Fruit fly (Drosophila melanogaster) S2 (cell line): ENCODE measurements around the gene Tsp66E.

Source experiments
- CG8478 ChIP-seq: fragments of >200 bp; optimal IDR thresholded peaks from 2 replicates; lab custom pipeline; 2018
- CTCF ChIP-seq, 2 experiments: fragments of >200 bp; optimal IDR thresholded peaks; 2 replicates each; lab custom pipeline; 2018

DNA sequence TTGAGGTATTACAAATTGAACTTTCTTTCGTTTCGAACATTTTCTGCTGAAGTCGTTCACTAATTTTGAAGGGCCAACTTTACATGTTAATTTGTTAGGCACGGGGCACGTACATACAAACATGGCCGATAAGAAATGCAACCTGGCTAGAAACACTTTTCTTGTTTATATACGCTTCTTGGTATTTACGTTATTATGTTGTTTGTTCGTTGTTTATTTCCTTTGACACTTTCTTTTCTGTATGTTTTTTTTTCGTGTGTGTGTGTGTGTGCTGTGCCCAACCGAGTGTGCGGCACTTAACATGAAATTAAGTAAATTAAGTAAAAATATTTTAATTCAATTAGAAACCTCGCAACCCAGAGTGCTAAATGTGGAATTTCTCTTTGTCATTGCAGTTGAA lies 13.4 kb downstream of the Tsp66E start:
- TF ChIP-seq CTCF (optimal IDR thresholded peaks at IDR 0.05; lab: Kevin White, UChicago) (no peak), CG8478 (lab: Kevin White, UChicago) (no peak)
